Worm (Caenorhabditis elegans) whole organism, L2 larva: Measurements from ENCODE around the gene C52G5.2.

ENCODE experiments used
- F13H6.1 ChIP-seq: sonication (generic microtip); optimal IDR thresholded peaks from 2 replicates; lab custom pipeline; 2016; ENCODE audit warnings: missing genetic modification characterization, missing compliant biosample characterization
- R02D3.7 ChIP-seq: fragments of 150-350 bp; optimal IDR thresholded peaks from 2 replicates; lab custom pipeline; 2014; ENCODE audit warnings: missing biosample characterization, missing genetic modification characterization
- Y55F3AM.14 ChIP-seq: fragments of 200-800 bp; sonication (Bioruptor generic); optimal IDR thresholded peaks from 2 replicates; lab custom pipeline; 2018; ENCODE audit warnings: mild to moderate bottlenecking, missing genetic modification characterization, missing compliant biosample characterization
- ZK546.5 ChIP-seq: sonication (generic microtip); optimal IDR thresholded peaks from 2 replicates; lab custom pipeline; 2017; ENCODE audit warnings: missing biosample characterization, missing genetic modification characterization
- aly-2 ChIP-seq: fragments of 150-350 bp; optimal IDR thresholded peaks from 2 replicates; lab custom pipeline; 2014; ENCODE audit warnings: missing biosample characterization, missing genetic modification characterization
- ama-1 ChIP-seq: fragments of 150-350 bp; optimal IDR thresholded peaks from 2 replicates; lab custom pipeline; 2018; ENCODE audit warnings: inconsistent platforms
- blmp-1 ChIP-seq: sonication (generic microtip); optimal IDR thresholded peaks from 2 replicates; lab custom pipeline; 2017; ENCODE audit warnings: missing genetic modification characterization, mild to moderate bottlenecking, missing compliant biosample characterization, antibody characterized with exemption, moderate library complexity; ENCODE audit not compliant: insufficient read depth
- ceh-16 ChIP-seq: fragments of 150-350 bp; optimal IDR thresholded peaks from 2 replicates; lab custom pipeline; 2014; ENCODE audit warnings: missing biosample characterization, missing genetic modification characterization
- ceh-82 ChIP-seq: fragments of 150-350 bp; optimal IDR thresholded peaks from 2 replicates; lab custom pipeline; 2014; ENCODE audit warnings: missing biosample characterization, missing genetic modification characterization
- crh-2 ChIP-seq: sonication (generic microtip); optimal IDR thresholded peaks from 2 replicates; lab custom pipeline; 2017; ENCODE audit warnings: missing biosample characterization, missing genetic modification characterization
- dmd-4 ChIP-seq: sonication (generic microtip); optimal IDR thresholded peaks from 2 replicates; lab custom pipeline; 2017; ENCODE audit warnings: missing biosample characterization, missing genetic modification characterization
- egl-27 ChIP-seq: sonication (generic microtip); optimal IDR thresholded peaks from 3 replicates; lab custom pipeline; 2017; ENCODE audit warnings: missing biosample characterization, missing genetic modification reagents, missing genetic modification characterization
- elt-1 ChIP-seq: fragments of 150-350 bp; optimal IDR thresholded peaks from 2 replicates; lab custom pipeline; 2014; ENCODE audit warnings: missing biosample characterization, missing genetic modification characterization
- elt-3 ChIP-seq: sonication (generic microtip); optimal IDR thresholded peaks from 2 replicates; lab custom pipeline; 2017; ENCODE audit warnings: missing biosample characterization, missing genetic modification characterization
- fos-1 ChIP-seq: fragments of 150-350 bp; optimal IDR thresholded peaks from 2 replicates; lab custom pipeline; 2014; ENCODE audit warnings: missing biosample characterization, missing genetic modification characterization
- lin-11 ChIP-seq: fragments of 150-350 bp; sonication (generic microtip); optimal IDR thresholded peaks from 2 replicates; lab custom pipeline; 2014; ENCODE audit warnings: missing biosample characterization, missing genetic modification characterization, inconsistent platforms, mixed read lengths
- lin-13 ChIP-seq: fragments of 150-350 bp; optimal IDR thresholded peaks from 2 replicates; lab custom pipeline; 2014; ENCODE audit warnings: missing biosample characterization, missing genetic modification reagents, missing genetic modification characterization
- lin-39 ChIP-seq: fragments of 150-350 bp; optimal IDR thresholded peaks from 2 replicates; lab custom pipeline; 2014; ENCODE audit warnings: missing biosample characterization, missing genetic modification reagents, missing genetic modification characterization
- lsy-2 ChIP-seq, 2 experiments: fragments of 150-350 bp in 1 of 2; sonication (generic microtip) in 1 of 2; optimal IDR thresholded peaks; 2 replicates each; lab custom pipeline; 2014 to 2017; ENCODE audit warnings: missing biosample characterization in 2 of 2, missing genetic modification characterization in 2 of 2
- mab-5 ChIP-seq: fragments of 150-350 bp; optimal IDR thresholded peaks from 2 replicates; lab custom pipeline; 2014; ENCODE audit warnings: missing biosample characterization, missing genetic modification characterization
- mbf-1 ChIP-seq: sonication (generic microtip); optimal IDR thresholded peaks from 2 replicates; lab custom pipeline; 2017; ENCODE audit warnings: missing biosample characterization, missing genetic modification characterization
- mdl-1 ChIP-seq, 2 experiments: fragments of 150-350 bp in 1 of 2; sonication (generic microtip) in 1 of 2; optimal IDR thresholded peaks; 2 replicates each; lab custom pipeline; 2017; ENCODE audit warnings: missing biosample characterization in 2 of 2, missing genetic modification characterization in 2 of 2
- nhr-10 ChIP-seq: sonication (generic microtip); optimal IDR thresholded peaks from 2 replicates; lab custom pipeline; 2017; ENCODE audit warnings: missing biosample characterization, missing genetic modification characterization
- nhr-11 ChIP-seq: fragments of 150-350 bp; optimal IDR thresholded peaks from 2 replicates; lab custom pipeline; 2014; ENCODE audit warnings: missing biosample characterization, missing genetic modification characterization
- nhr-129 ChIP-seq: fragments of 150-350 bp; optimal IDR thresholded peaks from 2 replicates; lab custom pipeline; 2014; ENCODE audit warnings: missing biosample characterization, missing genetic modification characterization
- nhr-237 ChIP-seq: fragments of 150-350 bp; optimal IDR thresholded peaks from 2 replicates; lab custom pipeline; 2014; ENCODE audit warnings: missing biosample characterization, missing genetic modification characterization
- nhr-25 ChIP-seq: fragments of 150-350 bp; sonication (generic microtip); optimal IDR thresholded peaks from 3 replicates; lab custom pipeline; 2014; ENCODE audit warnings: missing biosample characterization, missing genetic modification characterization
- nhr-6 ChIP-seq: fragments of 150-350 bp; optimal IDR thresholded peaks from 2 replicates; lab custom pipeline; 2014; ENCODE audit warnings: missing biosample characterization, missing genetic modification characterization
- nhr-77 ChIP-seq: fragments of 150-350 bp; optimal IDR thresholded peaks from 2 replicates; lab custom pipeline; 2014; ENCODE audit warnings: missing biosample characterization, missing genetic modification characterization
- sem-4 ChIP-seq: fragments of 150-350 bp; optimal IDR thresholded peaks from 2 replicates; lab custom pipeline; 2014; ENCODE audit warnings: missing biosample characterization, missing genetic modification reagents, missing genetic modification characterization
- skn-1 ChIP-seq: sonication (generic microtip); optimal IDR thresholded peaks from 2 replicates; lab custom pipeline; 2017; ENCODE audit warnings: missing biosample characterization, missing genetic modification characterization
- sma-3 ChIP-seq: sonication (generic microtip); optimal IDR thresholded peaks from 2 replicates; lab custom pipeline; 2016; ENCODE audit warnings: missing genetic modification reagents, missing genetic modification characterization, missing compliant biosample characterization
- sma-9 ChIP-seq, 2 experiments: fragments of 150-350 bp in 1 of 2; sonication (generic microtip) in 1 of 2; optimal IDR thresholded peaks; 2 replicates each; lab custom pipeline; 2014 to 2016; ENCODE audit warnings: missing genetic modification characterization in 2 of 2, mild to moderate bottlenecking in 1 of 2, missing biosample characterization in 1 of 2, missing compliant biosample characterization in 1 of 2, missing genetic modification reagents in 1 of 2, moderate library complexity in 1 of 2
- snpc-4 ChIP-seq: fragments of 150-350 bp; optimal IDR thresholded peaks from 2 replicates; lab custom pipeline; 2014; ENCODE audit warnings: missing biosample characterization, missing genetic modification characterization
- unc-39 ChIP-seq: fragments of 150-350 bp; optimal IDR thresholded peaks from 2 replicates; lab custom pipeline; 2014; ENCODE audit warnings: missing biosample characterization, missing genetic modification characterization
- unc-62 ChIP-seq: fragments of 150-350 bp; optimal IDR thresholded peaks from 2 replicates; lab custom pipeline; 2014; ENCODE audit warnings: missing biosample characterization, missing genetic modification reagents, missing genetic modification characterization
- ztf-1 ChIP-seq: fragments of 200-800 bp; sonication (Bioruptor generic); conservative IDR thresholded peaks from 2 replicates; pipeline ENCODE4 v1.3.6; 2022; ENCODE audit warnings: missing genetic modification characterization, missing compliant biosample characterization
- ztf-4 ChIP-seq: fragments of 150-350 bp; optimal IDR thresholded peaks from 2 replicates; lab custom pipeline; 2014; ENCODE audit warnings: missing biosample characterization, missing genetic modification characterization

C52G5.2 gene

ce11 chrX:12873688-12874364 lies 30.7 kb downstream of the C52G5.2 start:
- TF ChIP-seq nhr-6 (tag; lab: Kevin White, UChicago) (peak; percentile 15), unc-39 (tag; lab: Kevin White, UChicago) (no peak), nhr-25 (tag; lab: Kevin White, UChicago) (no peak), ceh-16 (no peak), ztf-4 (tag; lab: Kevin White, UChicago) (peak; percentile 48), mab-5 (tag; lab: Kevin White, UChicago) (no peak), lsy-2 (tag; optimal IDR thresholded peaks at IDR 0.05; lab: Kevin White, UChicago) (peak in 1 of 2 experiments; percentile 39), aly-2 (tag; lab: Kevin White, UChicago) (no peak), sma-3 (GFP tag; lab: Kevin White, UChicago) (peak; percentile 33), nhr-77 (tag; lab: Kevin White, UChicago) (no peak), dmd-4 (no peak), elt-3 (tag; lab: Kevin White, UChicago) (no peak), ama-1 (lab: Kevin White, UChicago) (no peak), sma-9 (GFP tag; optimal IDR thresholded peaks at IDR 0.05; lab: Kevin White, UChicago) (peak; percentile 81), sma-9 (tag; optimal IDR thresholded peaks at IDR 0.05; lab: Kevin White, UChicago) (no peak), lin-11 (tag; lab: Kevin White, UChicago) (no peak), snpc-4 (tag; lab: Kevin White, UChicago) (no peak), nhr-129 (tag; lab: Kevin White, UChicago) (peak; percentile 79), mdl-1 (tag; optimal IDR thresholded peaks at IDR 0.05; lab: Kevin White, UChicago) (peak in 1 of 2 experiments; percentile 53), fos-1 (no peak), skn-1 (tag; lab: Kevin White, UChicago) (no peak), crh-2 (tag; lab: Kevin White, UChicago) (peak; percentile 39), unc-62 (GFP tag; lab: Kevin White, UChicago) (no peak), ZK546.5 (tag; lab: Kevin White, UChicago) (no peak), F13H6.1 (tag; lab: Kevin White, UChicago) (peak; percentile 78)
- TF ChIP-seq, all 48 proteins: peak for 9

- TF ChIP-seq nhr-10 (tag; lab: Kevin White, UChicago) (no peak), nhr-25 (tag; lab: Kevin White, UChicago) (peak; percentile 32), lsy-2 (tag; optimal IDR thresholded peaks at IDR 0.05; lab: Kevin White, UChicago) (no peak), sma-3 (GFP tag; lab: Kevin White, UChicago) (peak; percentile 48), nhr-11 (tag; lab: Kevin White, UChicago) (no peak), fos-1 (peak; percentile 18), egl-27 (tag; lab: Kevin White, UChicago) (peak; percentile 5), sma-9 (GFP tag; optimal IDR thresholded peaks at IDR 0.05; lab: Kevin White, UChicago) (no peak), sma-9 (tag; optimal IDR thresholded peaks at IDR 0.05; lab: Kevin White, UChicago) (no peak), blmp-1 (peak; percentile 98), ztf-4 (tag; lab: Kevin White, UChicago) (no peak), unc-62 (GFP tag; lab: Kevin White, UChicago) (no peak)
Measured at ce11 chrX:12874798-12875342, 31.8 kb downstream of the C52G5.2 start.

ce11 chrX:12875649-12876048 lies 32.5 kb downstream of the C52G5.2 start:
- TF ChIP-seq mbf-1 (tag; lab: Kevin White, UChicago) (no peak), ztf-1 (GFP tag; lab: Robert Waterston, UW) (no peak), lin-13 (GFP tag; lab: Kevin White, UChicago) (no peak), sem-4 (no peak), unc-39 (tag; lab: Kevin White, UChicago) (no peak), nhr-10 (tag; lab: Kevin White, UChicago) (no peak), elt-1 (no peak), sma-9 (GFP tag; optimal IDR thresholded peaks at IDR 0.05; lab: Kevin White, UChicago) (peak; percentile 68), sma-9 (tag; optimal IDR thresholded peaks at IDR 0.05; lab: Kevin White, UChicago) (no peak), nhr-237 (tag; lab: Kevin White, UChicago) (no peak), lsy-2 (tag; optimal IDR thresholded peaks at IDR 0.05; lab: Kevin White, UChicago) (peak in 1 of 2 experiments; percentile 44), R02D3.7 (tag; lab: Kevin White, UChicago) (no peak), egl-27 (tag; lab: Kevin White, UChicago) (no peak), mab-5 (tag; lab: Kevin White, UChicago) (no peak), Y55F3AM.14 (GFP tag; lab: Kevin White, UChicago) (no peak), ceh-82 (tag; lab: Kevin White, UChicago) (no peak), nhr-129 (tag; lab: Kevin White, UChicago) (peak; percentile 87), lin-11 (tag; lab: Kevin White, UChicago) (no peak), lin-39 (tag; lab: Kevin White, UChicago) (no peak), nhr-77 (tag; lab: Kevin White, UChicago) (no peak), F13H6.1 (tag; lab: Kevin White, UChicago) (peak; percentile 14)
